Worm (Caenorhabditis elegans) whole organism, L1 larva: ENCODE results near the gene ehn-3.

Experiments used
- C04F5.9 ChIP-seq: sonication (generic microtip); optimal IDR thresholded peaks from 2 replicates; lab custom pipeline; 2016; ENCODE audit warnings: missing genetic modification characterization, missing compliant biosample characterization
- C16A3.4 ChIP-seq: fragments of 150-350 bp; optimal IDR thresholded peaks from 2 replicates; lab custom pipeline; 2014; ENCODE audit warnings: missing biosample characterization, missing genetic modification characterization
- Y116A8C.19 ChIP-seq: sonication (generic microtip); optimal IDR thresholded peaks from 2 replicates; lab custom pipeline; 2016; ENCODE audit warnings: missing compliant biosample characterization, missing genetic modification characterization, borderline replicate concordance
- alr-1 ChIP-seq: fragments of 200-800 bp; sonication (Bioruptor generic); optimal IDR thresholded peaks from 2 replicates; lab custom pipeline; 2018; ENCODE audit warnings: borderline replicate concordance, mild to moderate bottlenecking, missing genetic modification characterization, missing compliant biosample characterization
- aly-2 ChIP-seq: fragments of 150-350 bp; optimal IDR thresholded peaks from 2 replicates; lab custom pipeline; 2014; ENCODE audit warnings: missing biosample characterization, missing genetic modification characterization
- blmp-1 ChIP-seq: fragments of 150-350 bp; optimal IDR thresholded peaks from 2 replicates; lab custom pipeline; 2014; ENCODE audit warnings: missing biosample characterization, missing genetic modification characterization
- ceh-63 ChIP-seq: fragments of 200-800 bp; sonication (Bioruptor generic); optimal IDR thresholded peaks from 2 replicates; lab custom pipeline; 2018; ENCODE audit warnings: mild to moderate bottlenecking, missing genetic modification characterization, missing compliant biosample characterization
- ceh-8 ChIP-seq: fragments of 200-800 bp; sonication (Bioruptor generic); optimal IDR thresholded peaks from 2 replicates; lab custom pipeline; 2018; ENCODE audit warnings: mild to moderate bottlenecking, missing genetic modification characterization, moderate library complexity, missing compliant biosample characterization
- ceh-88 ChIP-seq: fragments of 200-800 bp; sonication (Bioruptor generic); IDR thresholded peaks from 2 replicates; pipeline ENCODE4 v1.3.6; 2022; ENCODE audit warnings: missing genetic modification characterization, missing compliant biosample characterization
- ceh-90 ChIP-seq: sonication (generic microtip); optimal IDR thresholded peaks from 2 replicates; lab custom pipeline; 2016; ENCODE audit warnings: missing genetic modification characterization, missing compliant biosample characterization
- ces-1 ChIP-seq: fragments of 150-350 bp; optimal IDR thresholded peaks from 2 replicates; lab custom pipeline; 2014; ENCODE audit warnings: missing biosample characterization, missing genetic modification reagents, missing genetic modification characterization
- dpl-1 ChIP-seq, 3 experiments: fragments of 150-350 bp in 2 of 3; sonication (generic microtip) in 1 of 3; optimal IDR thresholded peaks; 2 replicates each; lab custom pipeline; 2014 to 2017; ENCODE audit warnings: missing biosample characterization in 3 of 3, missing genetic modification characterization in 3 of 3, missing genetic modification reagents in 3 of 3
- dsc-1 ChIP-seq: sonication (generic microtip); optimal IDR thresholded peaks from 2 replicates; lab custom pipeline; 2016; ENCODE audit warnings: mild to moderate bottlenecking, missing genetic modification characterization, missing compliant biosample characterization
- efl-1 ChIP-seq, 4 experiments: fragments of 150-350 bp; optimal IDR thresholded peaks in 3 of 4; peaks in 1 of 4; 1 replicate in 1 of 4; 2 replicates in 3 of 4; lab custom pipeline; 2014; ENCODE audit warnings: missing biosample characterization in 2 of 4, missing genetic modification characterization in 2 of 4, missing genetic modification reagents in 2 of 4
- efl-3 ChIP-seq: fragments of 200-800 bp; sonication (Bioruptor generic); optimal IDR thresholded peaks from 2 replicates; lab custom pipeline; 2018; ENCODE audit warnings: mild to moderate bottlenecking, missing genetic modification characterization, missing compliant biosample characterization
- egl-13 ChIP-seq: sonication (generic microtip); optimal IDR thresholded peaks from 2 replicates; lab custom pipeline; 2016; ENCODE audit warnings: missing genotype, missing genetic modification reagents, missing genetic modification characterization, missing compliant biosample characterization
- egl-27 ChIP-seq, 2 experiments: fragments of 150-350 bp in 1 of 2; sonication (generic microtip); optimal IDR thresholded peaks; 3 replicates each; lab custom pipeline; 2017 to 2018; ENCODE audit warnings: missing biosample characterization in 2 of 2, missing genetic modification characterization in 2 of 2, missing genetic modification reagents in 2 of 2
- elt-3 ChIP-seq, 6 experiments: fragments of 150-350 bp in 1 of 6; sonication (generic microtip); optimal IDR thresholded peaks; 2 replicates each; lab custom pipeline; 2017 to 2018; ENCODE audit warnings: missing biosample characterization in 6 of 6, missing genetic modification characterization in 6 of 6, inconsistent platforms in 1 of 6
- fkh-10 ChIP-seq: sonication (generic microtip); optimal IDR thresholded peaks from 2 replicates; lab custom pipeline; 2017; ENCODE audit warnings: missing biosample characterization, missing genetic modification reagents, missing genetic modification characterization
- fkh-8 ChIP-seq: sonication (generic microtip); optimal IDR thresholded peaks from 2 replicates; lab custom pipeline; 2016; ENCODE audit warnings: mild to moderate bottlenecking, missing genetic modification characterization, missing compliant biosample characterization
- hlh-4 ChIP-seq: sonication (generic microtip); optimal IDR thresholded peaks from 2 replicates; lab custom pipeline; 2016; ENCODE audit warnings: mild to moderate bottlenecking, missing genetic modification characterization, missing compliant biosample characterization
- irx-1 ChIP-seq: sonication (generic microtip); optimal IDR thresholded peaks from 2 replicates; lab custom pipeline; 2016; ENCODE audit warnings: missing genetic modification characterization, missing compliant biosample characterization
- lin-15B ChIP-seq: fragments of 150-350 bp; sonication (generic microtip); optimal IDR thresholded peaks from 3 replicates; lab custom pipeline; 2014; ENCODE audit warnings: missing biosample characterization, missing genetic modification characterization
- lin-35 ChIP-seq, 2 experiments: fragments of 150-350 bp; optimal IDR thresholded peaks; 2 replicates each; lab custom pipeline; 2014; ENCODE audit warnings: missing biosample characterization in 2 of 2, missing genetic modification characterization in 2 of 2, missing genetic modification reagents in 2 of 2
- lin-39 ChIP-seq: fragments of 150-350 bp; optimal IDR thresholded peaks from 2 replicates; lab custom pipeline; 2014; ENCODE audit warnings: missing biosample characterization, missing genetic modification reagents, missing genetic modification characterization
- lir-3 ChIP-seq: sonication (generic microtip); optimal IDR thresholded peaks from 2 replicates; lab custom pipeline; 2016; ENCODE audit warnings: mild to moderate bottlenecking, missing genetic modification characterization, moderate library complexity, missing compliant biosample characterization; ENCODE audit not compliant: poor library complexity
- lsy-2 ChIP-seq, 2 experiments: fragments of 150-350 bp; optimal IDR thresholded peaks; 2 replicates each; lab custom pipeline; 2014; ENCODE audit warnings: missing biosample characterization in 2 of 2, missing genetic modification characterization in 2 of 2
- mdl-1 ChIP-seq, 2 experiments: fragments of 150-350 bp; optimal IDR thresholded peaks; 2 replicates each; lab custom pipeline; 2014 to 2017; ENCODE audit warnings: missing biosample characterization in 2 of 2, missing genetic modification characterization in 2 of 2, inconsistent platforms in 1 of 2
- mef-2 ChIP-seq: fragments of 150-350 bp; optimal IDR thresholded peaks from 2 replicates; lab custom pipeline; 2014; ENCODE audit warnings: missing biosample characterization, missing genetic modification characterization
- nhr-19 ChIP-seq: fragments of 200-800 bp; sonication (Bioruptor generic); conservative IDR thresholded peaks from 2 replicates; pipeline ENCODE4 v1.3.6; 2022; ENCODE audit warnings: missing genetic modification characterization, missing compliant biosample characterization
- nhr-20 ChIP-seq: sonication (generic microtip); optimal IDR thresholded peaks from 2 replicates; lab custom pipeline; 2016; ENCODE audit warnings: mild to moderate bottlenecking, missing genetic modification characterization, missing compliant biosample characterization
- nhr-28 ChIP-seq: fragments of 150-350 bp; optimal IDR thresholded peaks from 2 replicates; lab custom pipeline; 2014; ENCODE audit warnings: missing biosample characterization, missing genetic modification characterization
- nhr-77 ChIP-seq: fragments of 150-350 bp; optimal IDR thresholded peaks from 2 replicates; lab custom pipeline; 2014; ENCODE audit warnings: missing biosample characterization, missing genetic modification characterization
- nhr-84 ChIP-seq: sonication (generic microtip); optimal IDR thresholded peaks from 2 replicates; lab custom pipeline; 2017; ENCODE audit warnings: missing biosample characterization, missing genetic modification characterization
- nhr-85 ChIP-seq: sonication (generic microtip); peaks from one replicate; lab custom pipeline; 2016; ENCODE audit warnings: missing genetic modification characterization, inconsistent platforms, missing compliant biosample characterization
- nhr-90 ChIP-seq: sonication (generic microtip); optimal IDR thresholded peaks from 2 replicates; lab custom pipeline; 2016; ENCODE audit warnings: mild to moderate bottlenecking, missing genetic modification characterization, missing compliant biosample characterization; ENCODE audit not compliant: poor library complexity
- pax-3 ChIP-seq: fragments of 200-800 bp; sonication (Bioruptor generic); optimal IDR thresholded peaks from 2 replicates; lab custom pipeline; 2018; ENCODE audit warnings: mild to moderate bottlenecking, missing genetic modification characterization, moderate library complexity, missing compliant biosample characterization
- rnt-1 ChIP-seq: sonication (generic microtip); optimal IDR thresholded peaks from 2 replicates; lab custom pipeline; 2016; ENCODE audit warnings: mild to moderate bottlenecking, missing genetic modification characterization, moderate library complexity, missing compliant biosample characterization
- snpc-4 ChIP-seq: fragments of 150-350 bp; optimal IDR thresholded peaks from 2 replicates; lab custom pipeline; 2014; ENCODE audit warnings: missing biosample characterization, missing genetic modification characterization
- sptf-1 ChIP-seq: fragments of 150-350 bp; optimal IDR thresholded peaks from 2 replicates; lab custom pipeline; 2014; ENCODE audit warnings: missing biosample characterization, missing genetic modification characterization
- tbx-2 ChIP-seq: sonication (generic microtip); optimal IDR thresholded peaks from 2 replicates; lab custom pipeline; 2016; ENCODE audit warnings: missing genetic modification characterization, missing compliant biosample characterization
- tlp-1 ChIP-seq: fragments of 150-350 bp; optimal IDR thresholded peaks from 2 replicates; lab custom pipeline; 2014; ENCODE audit warnings: missing biosample characterization, missing genetic modification characterization
- unc-30 ChIP-seq: sonication (generic microtip); optimal IDR thresholded peaks from 2 replicates; lab custom pipeline; 2017; ENCODE audit warnings: missing biosample characterization, missing genetic modification characterization
- unc-86 ChIP-seq: sonication (generic microtip); optimal IDR thresholded peaks from 2 replicates; lab custom pipeline; 2016; ENCODE audit warnings: missing genetic modification characterization, missing compliant biosample characterization
- unc-98 ChIP-seq: fragments of 200-800 bp; sonication (Bioruptor generic); IDR thresholded peaks from 2 replicates; pipeline ENCODE4 v1.3.6; 2022; ENCODE audit warnings: missing genetic modification characterization, missing compliant biosample characterization
- vab-15 ChIP-seq: sonication (generic microtip); optimal IDR thresholded peaks from 2 replicates; lab custom pipeline; 2017; ENCODE audit warnings: missing genotype, mild to moderate bottlenecking, missing genetic modification characterization, missing compliant biosample characterization
- zip-4 ChIP-seq: fragments of 200-800 bp; sonication (Bioruptor generic); optimal IDR thresholded peaks from 2 replicates; lab custom pipeline; 2018; ENCODE audit warnings: mild to moderate bottlenecking, missing genetic modification characterization, moderate library complexity, missing compliant biosample characterization
- ztf-11 ChIP-seq, 2 experiments: sonication (generic microtip); optimal IDR thresholded peaks; 2 replicates each; lab custom pipeline; 2016 to 2017; ENCODE audit warnings: missing genetic modification characterization in 2 of 2, missing biosample characterization in 1 of 2, missing compliant biosample characterization in 1 of 2
- ztf-4 ChIP-seq: fragments of 150-350 bp; optimal IDR thresholded peaks from 2 replicates; lab custom pipeline; 2014; ENCODE audit warnings: missing biosample characterization, missing genetic modification characterization

The ehn-3 gene

ce11 chrIV:5394687-5395086 is 24.3 kb downstream of the ehn-3 start, which contains the start of the genes perm-3 and swsn-6 (continued):
- TF ChIP-seq nhr-20 (peak; percentile 84), fkh-8 (tag; lab: Kevin White, UChicago) (peak; percentile 65), ceh-88 (GFP tag; lab: Robert Waterston, UW) (peak; percentile 19; the same call in 1 of the 2 replicates), efl-3 (GFP tag; lab: Kevin White, UChicago) (no peak), elt-3 (tag; optimal IDR thresholded peaks at IDR 0.05; lab: Kevin White, UChicago) (peak in 2 of 6 experiments; percentile 26 to 78), hlh-4 (tag; lab: Kevin White, UChicago) (no peak), mef-2 (peak; percentile 23), rnt-1 (tag; lab: Kevin White, UChicago) (peak; percentile 89), tbx-2 (tag; lab: Kevin White, UChicago) (peak; percentile 82), lsy-2 (tag; optimal IDR thresholded peaks at IDR 0.05; lab: Kevin White, UChicago) (peak; percentile 88 to 93), C16A3.4 (peak; percentile 82), nhr-19 (peak; percentile 85), egl-27 (tag; optimal IDR thresholded peaks at IDR 0.05; lab: Kevin White, UChicago) (no peak), mdl-1 (tag; optimal IDR thresholded peaks at IDR 0.05; lab: Kevin White, UChicago) (peak in 1 of 2 experiments; percentile 52), zip-4 (GFP tag; lab: Kevin White, UChicago) (peak; percentile 61), snpc-4 (tag; lab: Kevin White, UChicago) (peak; percentile 81), pax-3 (peak; percentile 38), nhr-84 (no peak), sptf-1 (no peak), ztf-11 (tag; optimal IDR thresholded peaks at IDR 0.05; lab: Kevin White, UChicago) (peak in 1 of 2 experiments; percentile 39), nhr-90 (tag; lab: Kevin White, UChicago) (peak; percentile 82), irx-1 (tag; lab: Kevin White, UChicago) (peak; percentile 82), egl-13 (tag; lab: Kevin White, UChicago) (peak; percentile 77), lin-39 (tag; lab: Kevin White, UChicago) (peak; percentile 87), ceh-90 (tag; lab: Kevin White, UChicago) (no peak), nhr-77 (tag; lab: Kevin White, UChicago) (peak; percentile 48), tlp-1 (tag; lab: Kevin White, UChicago) (no peak), fkh-10 (peak; percentile 35), dsc-1 (tag; lab: Kevin White, UChicago) (peak; percentile 83), Y116A8C.19 (no peak), unc-30 (tag; lab: Kevin White, UChicago) (no peak), ceh-63 (GFP tag; lab: Kevin White, UChicago) (no peak), ces-1 (GFP tag; lab: Kevin White, UChicago) (no peak), blmp-1 (tag; lab: Kevin White, UChicago) (peak; percentile 53), unc-98 (GFP tag; lab: Robert Waterston, UW) (no peak), C04F5.9 (tag; lab: Kevin White, UChicago) (peak; percentile 25), alr-1 (no peak), vab-15 (no peak), nhr-85 (tag; lab: Kevin White, UChicago) (peak; percentile 85), lin-15B (tag; lab: Kevin White, UChicago) (peak; percentile 75), aly-2 (no peak), lin-35 (GFP tag; optimal IDR thresholded peaks at IDR 0.05; lab: Kevin White, UChicago) (peak; percentile 86), dpl-1 (GFP tag; optimal IDR thresholded peaks at IDR 0.05; lab: Kevin White, UChicago) (peak; percentile 78 to 84 (median 84)), efl-1 (optimal IDR thresholded peaks at IDR 0.05; lab: Kevin White, UChicago) (peak; percentile 78 to 85), efl-1 (GFP tag; optimal IDR thresholded peaks at IDR 0.05 in 1 of 2; lab: Kevin White, UChicago) (peak; percentile 84 to 98), unc-86 (tag; lab: Kevin White, UChicago) (peak; percentile 81), nhr-28 (tag; lab: Kevin White, UChicago) (no peak), lir-3 (tag; lab: Kevin White, UChicago) (no peak), ceh-8 (GFP tag; lab: Kevin White, UChicago) (peak; percentile 57), ztf-4 (tag; lab: Kevin White, UChicago) (peak; percentile 61)
